Worm (Caenorhabditis elegans) whole organism, L2 larva: ENCODE measurements around the gene F47G9.6.

Source experiments
- C34F6.9 ChIP-seq: fragments of 150-350 bp; optimal IDR thresholded peaks from 2 replicates; lab custom pipeline; 2014; ENCODE audit warnings: missing biosample characterization, missing genetic modification characterization
- F13H6.1 ChIP-seq: sonication (generic microtip); optimal IDR thresholded peaks from 2 replicates; lab custom pipeline; 2016; ENCODE audit warnings: missing genetic modification characterization, missing compliant biosample characterization
- alr-1 ChIP-seq: fragments of 150-350 bp; optimal IDR thresholded peaks from 2 replicates; lab custom pipeline; 2014; ENCODE audit warnings: missing biosample characterization, missing genetic modification characterization
- aly-2 ChIP-seq: fragments of 150-350 bp; optimal IDR thresholded peaks from 2 replicates; lab custom pipeline; 2014; ENCODE audit warnings: missing biosample characterization, missing genetic modification characterization
- ama-1 ChIP-seq: fragments of 150-350 bp; optimal IDR thresholded peaks from 2 replicates; lab custom pipeline; 2018; ENCODE audit warnings: inconsistent platforms
- blmp-1 ChIP-seq: sonication (generic microtip); optimal IDR thresholded peaks from 2 replicates; lab custom pipeline; 2017; ENCODE audit warnings: missing genetic modification characterization, mild to moderate bottlenecking, missing compliant biosample characterization, antibody characterized with exemption, moderate library complexity; ENCODE audit not compliant: insufficient read depth
- ceh-16 ChIP-seq: fragments of 150-350 bp; optimal IDR thresholded peaks from 2 replicates; lab custom pipeline; 2014; ENCODE audit warnings: missing biosample characterization, missing genetic modification characterization
- ceh-82 ChIP-seq: fragments of 150-350 bp; optimal IDR thresholded peaks from 2 replicates; lab custom pipeline; 2014; ENCODE audit warnings: missing biosample characterization, missing genetic modification characterization
- crh-2 ChIP-seq: sonication (generic microtip); optimal IDR thresholded peaks from 2 replicates; lab custom pipeline; 2017; ENCODE audit warnings: missing biosample characterization, missing genetic modification characterization
- dmd-4 ChIP-seq: sonication (generic microtip); optimal IDR thresholded peaks from 2 replicates; lab custom pipeline; 2017; ENCODE audit warnings: missing biosample characterization, missing genetic modification characterization
- elt-1 ChIP-seq: fragments of 150-350 bp; optimal IDR thresholded peaks from 2 replicates; lab custom pipeline; 2014; ENCODE audit warnings: missing biosample characterization, missing genetic modification characterization
- elt-3 ChIP-seq: sonication (generic microtip); optimal IDR thresholded peaks from 2 replicates; lab custom pipeline; 2017; ENCODE audit warnings: missing biosample characterization, missing genetic modification characterization
- gmeb-1 ChIP-seq: fragments of 150-350 bp; optimal IDR thresholded peaks from 2 replicates; lab custom pipeline; 2014; ENCODE audit warnings: missing biosample characterization, missing genetic modification characterization
- lin-11 ChIP-seq: fragments of 150-350 bp; sonication (generic microtip); optimal IDR thresholded peaks from 2 replicates; lab custom pipeline; 2014; ENCODE audit warnings: missing biosample characterization, missing genetic modification characterization, inconsistent platforms, mixed read lengths
- lin-13 ChIP-seq: fragments of 150-350 bp; optimal IDR thresholded peaks from 2 replicates; lab custom pipeline; 2014; ENCODE audit warnings: missing biosample characterization, missing genetic modification reagents, missing genetic modification characterization
- lin-39 ChIP-seq: fragments of 150-350 bp; optimal IDR thresholded peaks from 2 replicates; lab custom pipeline; 2014; ENCODE audit warnings: missing biosample characterization, missing genetic modification reagents, missing genetic modification characterization
- lsy-2 ChIP-seq, 2 experiments: fragments of 150-350 bp in 1 of 2; sonication (generic microtip) in 1 of 2; optimal IDR thresholded peaks; 2 replicates each; lab custom pipeline; 2014 to 2017; ENCODE audit warnings: missing biosample characterization in 2 of 2, missing genetic modification characterization in 2 of 2
- mab-5 ChIP-seq: fragments of 150-350 bp; optimal IDR thresholded peaks from 2 replicates; lab custom pipeline; 2014; ENCODE audit warnings: missing biosample characterization, missing genetic modification characterization
- mbf-1 ChIP-seq: sonication (generic microtip); optimal IDR thresholded peaks from 2 replicates; lab custom pipeline; 2017; ENCODE audit warnings: missing biosample characterization, missing genetic modification characterization
- mdl-1 ChIP-seq, 2 experiments: fragments of 150-350 bp in 1 of 2; sonication (generic microtip) in 1 of 2; optimal IDR thresholded peaks; 2 replicates each; lab custom pipeline; 2017; ENCODE audit warnings: missing biosample characterization in 2 of 2, missing genetic modification characterization in 2 of 2
- nhr-10 ChIP-seq: sonication (generic microtip); optimal IDR thresholded peaks from 2 replicates; lab custom pipeline; 2017; ENCODE audit warnings: missing biosample characterization, missing genetic modification characterization
- nhr-12 ChIP-seq: fragments of 150-350 bp; optimal IDR thresholded peaks from 2 replicates; lab custom pipeline; 2014; ENCODE audit warnings: missing biosample characterization, missing genetic modification characterization
- nhr-129 ChIP-seq: fragments of 150-350 bp; optimal IDR thresholded peaks from 2 replicates; lab custom pipeline; 2014; ENCODE audit warnings: missing biosample characterization, missing genetic modification characterization
- nhr-21 ChIP-seq: fragments of 150-350 bp; optimal IDR thresholded peaks from 2 replicates; lab custom pipeline; 2014; ENCODE audit warnings: missing biosample characterization, missing genetic modification characterization
- nhr-23 ChIP-seq: fragments of 150-350 bp; optimal IDR thresholded peaks from 2 replicates; lab custom pipeline; 2014; ENCODE audit warnings: missing biosample characterization, missing genetic modification reagents, missing genetic modification characterization
- nhr-237 ChIP-seq: fragments of 150-350 bp; optimal IDR thresholded peaks from 2 replicates; lab custom pipeline; 2014; ENCODE audit warnings: missing biosample characterization, missing genetic modification characterization
- nhr-6 ChIP-seq: fragments of 150-350 bp; optimal IDR thresholded peaks from 2 replicates; lab custom pipeline; 2014; ENCODE audit warnings: missing biosample characterization, missing genetic modification characterization
- nhr-77 ChIP-seq: fragments of 150-350 bp; optimal IDR thresholded peaks from 2 replicates; lab custom pipeline; 2014; ENCODE audit warnings: missing biosample characterization, missing genetic modification characterization
- peb-1 ChIP-seq: fragments of 150-350 bp; optimal IDR thresholded peaks from 2 replicates; lab custom pipeline; 2014; ENCODE audit warnings: missing biosample characterization, missing genetic modification characterization
- sem-4 ChIP-seq: fragments of 150-350 bp; optimal IDR thresholded peaks from 2 replicates; lab custom pipeline; 2014; ENCODE audit warnings: missing biosample characterization, missing genetic modification reagents, missing genetic modification characterization
- skn-1 ChIP-seq: sonication (generic microtip); optimal IDR thresholded peaks from 2 replicates; lab custom pipeline; 2017; ENCODE audit warnings: missing biosample characterization, missing genetic modification characterization
- sma-3 ChIP-seq: sonication (generic microtip); optimal IDR thresholded peaks from 2 replicates; lab custom pipeline; 2016; ENCODE audit warnings: missing genetic modification reagents, missing genetic modification characterization, missing compliant biosample characterization
- snpc-4 ChIP-seq: fragments of 150-350 bp; optimal IDR thresholded peaks from 2 replicates; lab custom pipeline; 2014; ENCODE audit warnings: missing biosample characterization, missing genetic modification characterization
- unc-55 ChIP-seq: fragments of 150-350 bp; sonication (generic microtip); optimal IDR thresholded peaks from 3 replicates; lab custom pipeline; 2014; ENCODE audit warnings: missing biosample characterization, missing genetic modification reagents, missing genetic modification characterization
- unc-62 ChIP-seq: fragments of 150-350 bp; optimal IDR thresholded peaks from 2 replicates; lab custom pipeline; 2014; ENCODE audit warnings: missing biosample characterization, missing genetic modification reagents, missing genetic modification characterization
- zag-1 ChIP-seq: fragments of 150-350 bp; optimal IDR thresholded peaks from 2 replicates; lab custom pipeline; 2014; ENCODE audit warnings: missing biosample characterization, missing genetic modification characterization
- ztf-1 ChIP-seq: fragments of 200-800 bp; sonication (Bioruptor generic); conservative IDR thresholded peaks from 2 replicates; pipeline ENCODE4 v1.3.6; 2022; ENCODE audit warnings: missing genetic modification characterization, missing compliant biosample characterization
- ztf-11 ChIP-seq: sonication (generic microtip); optimal IDR thresholded peaks from 2 replicates; lab custom pipeline; 2017; ENCODE audit warnings: missing biosample characterization, missing genetic modification characterization
- ztf-4 ChIP-seq: fragments of 150-350 bp; optimal IDR thresholded peaks from 2 replicates; lab custom pipeline; 2014; ENCODE audit warnings: missing biosample characterization, missing genetic modification characterization

F47G9.6 gene

DNA sequence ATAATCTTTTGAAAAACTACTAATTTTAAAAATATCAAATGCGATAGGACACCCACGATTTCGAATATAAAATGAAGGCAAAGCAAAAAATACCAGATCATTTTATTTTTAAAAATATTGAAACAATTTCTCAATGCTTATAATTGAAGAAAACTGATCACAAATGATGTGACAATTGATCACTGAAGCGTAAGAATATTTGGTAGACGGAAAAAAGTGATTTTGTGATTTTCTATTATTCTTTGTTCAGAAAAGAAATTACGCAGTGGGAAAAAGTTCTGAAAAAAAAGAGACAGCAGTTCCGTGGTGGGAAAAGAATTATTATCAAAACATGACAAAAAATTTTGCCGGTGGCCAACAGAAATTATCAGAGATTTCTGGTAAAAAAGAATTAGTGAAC lies 30.6 kb upstream of the F47G9.6 start, which contains the start of gene T03F7.5:
T03F7.5 (minus strand) TSS at position 101 of the 400 bp plus-strand sequence.
- TF ChIP-seq lin-11 (tag; lab: Kevin White, UChicago) (no peak), nhr-12 (tag; lab: Kevin White, UChicago) (no peak), ztf-1 (no peak), sem-4 (tag; lab: Kevin White, UChicago) (no peak), F13H6.1 (tag; lab: Kevin White, UChicago) (no peak), nhr-10 (tag; lab: Kevin White, UChicago) (no peak), zag-1 (tag; lab: Kevin White, UChicago) (no peak), gmeb-1 (no peak), mab-5 (tag; lab: Kevin White, UChicago) (no peak), crh-2 (tag; lab: Kevin White, UChicago) (no peak)

DNA sequence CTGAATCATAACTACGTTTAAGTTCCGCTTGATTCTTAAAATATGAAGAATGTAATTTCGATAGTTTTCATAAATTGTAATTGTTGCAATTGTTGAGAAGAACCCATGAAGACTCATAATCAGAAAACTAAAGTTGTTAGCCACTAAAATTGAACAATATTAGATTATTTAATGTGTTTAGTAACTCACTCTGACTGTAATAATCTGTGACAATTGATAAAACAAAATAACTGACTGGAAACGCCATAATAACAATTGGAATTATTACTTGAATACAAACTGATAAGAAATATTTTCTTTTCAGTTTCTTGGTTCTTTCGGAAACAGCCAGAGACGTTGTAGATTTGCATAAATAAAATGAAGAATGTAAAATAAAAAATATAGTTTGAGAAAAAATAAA lies 29.8 kb upstream of the F47G9.6 start:
- TF ChIP-seq elt-1 (tag; lab: Kevin White, UChicago) (no peak), aly-2 (tag; lab: Kevin White, UChicago) (no peak), ztf-4 (no peak), alr-1 (tag; lab: Kevin White, UChicago) (no peak), F13H6.1 (tag; lab: Kevin White, UChicago) (no peak), mab-5 (tag; lab: Kevin White, UChicago) (no peak), lin-39 (tag; lab: Kevin White, UChicago) (no peak), C34F6.9 (no peak), gmeb-1 (no peak), ceh-16 (tag; lab: Kevin White, UChicago) (no peak), unc-62 (GFP tag; lab: Kevin White, UChicago) (no peak), lin-13 (GFP tag; lab: Kevin White, UChicago) (no peak)

DNA sequence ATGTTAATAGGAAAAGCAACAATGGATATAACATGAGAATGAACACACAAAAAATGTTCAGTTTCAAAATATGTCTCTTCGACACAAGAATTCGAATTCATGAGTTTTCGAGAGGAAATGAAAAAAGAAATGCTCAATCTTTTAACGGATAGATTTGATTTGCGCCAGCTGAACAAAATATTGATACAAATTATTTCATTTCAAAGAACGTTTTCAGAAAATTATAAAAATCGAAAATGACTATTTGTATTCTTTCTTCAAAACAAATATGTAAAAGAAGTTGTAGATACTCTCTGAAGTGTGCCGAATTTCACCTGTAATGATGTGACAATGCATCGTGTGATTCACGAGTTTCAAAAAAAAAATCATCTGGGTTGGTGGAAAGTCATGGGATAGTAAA lies 28.7 kb upstream of the F47G9.6 start, which contains the start of gene srh-47:
srh-47 (minus strand) TSS at position 101 of the 400 bp plus-strand sequence.
- TF ChIP-seq alr-1 (tag; lab: Kevin White, UChicago) = no peak
- no peak for TF ChIP-seq C34F6.9
- TF ChIP-seq lin-13 (GFP tag; lab: Kevin White, UChicago) = no peak
- no peak for TF ChIP-seq dmd-4 (tag; lab: Kevin White, UChicago)
- TF ChIP-seq nhr-21 (tag; lab: Kevin White, UChicago) = no peak
- TF ChIP-seq sma-3 (GFP tag; lab: Kevin White, UChicago) = no peak
- TF ChIP-seq sem-4 (tag; lab: Kevin White, UChicago) = no peak
- no peak for TF ChIP-seq lsy-2 (tag; optimal IDR thresholded peaks at IDR 0.05; lab: Kevin White, UChicago)
- no peak for TF ChIP-seq nhr-129 (tag; lab: Kevin White, UChicago)
- TF ChIP-seq nhr-23 (tag; lab: Kevin White, UChicago) = no peak
- no peak for TF ChIP-seq mbf-1
- no peak for TF ChIP-seq nhr-6 (tag; lab: Kevin White, UChicago)
- no peak for TF ChIP-seq mdl-1 (tag; optimal IDR thresholded peaks at IDR 0.05; lab: Kevin White, UChicago)
- TF ChIP-seq snpc-4 (tag; lab: Kevin White, UChicago) = no peak
- no peak for TF ChIP-seq F13H6.1 (tag; lab: Kevin White, UChicago)
- no peak for TF ChIP-seq ztf-11 (tag; lab: Kevin White, UChicago)
- TF ChIP-seq ceh-82 (tag; lab: Kevin White, UChicago) = no peak
- no peak for TF ChIP-seq crh-2 (tag; lab: Kevin White, UChicago)
- TF ChIP-seq skn-1 (tag; lab: Kevin White, UChicago) = no peak

DNA sequence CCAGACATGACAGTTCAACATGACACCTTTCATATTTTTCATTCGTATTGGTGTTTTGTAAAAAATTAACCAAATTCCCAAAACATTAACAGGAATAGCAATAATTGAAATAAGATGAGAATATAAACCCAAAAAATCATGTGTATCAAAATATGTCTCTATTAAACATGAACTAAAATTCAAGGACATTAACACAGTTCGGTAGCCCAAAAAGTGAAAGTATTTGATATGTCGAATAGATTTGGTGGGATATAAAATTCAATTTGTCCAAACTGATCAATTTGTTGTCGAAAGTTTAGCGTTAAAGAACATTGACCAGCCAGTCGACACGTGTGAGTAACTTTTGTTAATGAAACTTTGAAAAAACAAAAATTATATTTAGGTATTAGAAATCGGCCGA lies 26.5 kb upstream of the F47G9.6 start, which contains the start of gene srh-46:
srh-46 (minus strand) TSS at position 189 of the 400 bp plus-strand sequence.
- TF ChIP-seq blmp-1 (tag; lab: Kevin White, UChicago) = peak; percentile 67
- TF ChIP-seq ztf-1 = no peak
- TF ChIP-seq, all 48 proteins: peak for 1

- TF ChIP-seq nhr-77 (tag; lab: Kevin White, UChicago) (no peak), lin-13 (GFP tag; lab: Kevin White, UChicago) (no peak), skn-1 (tag; lab: Kevin White, UChicago) (no peak), unc-55 (GFP tag; lab: Kevin White, UChicago) (no peak), crh-2 (tag; lab: Kevin White, UChicago) (no peak), elt-3 (tag; lab: Kevin White, UChicago) (no peak), ama-1 (lab: Kevin White, UChicago) (no peak), ceh-16 (tag; lab: Kevin White, UChicago) (no peak), mab-5 (tag; lab: Kevin White, UChicago) (no peak), ceh-82 (tag; lab: Kevin White, UChicago) (no peak), nhr-237 (tag; lab: Kevin White, UChicago) (no peak), ztf-4 (no peak), F13H6.1 (tag; lab: Kevin White, UChicago) (no peak), nhr-6 (tag; lab: Kevin White, UChicago) (no peak), nhr-23 (tag; lab: Kevin White, UChicago) (no peak), mbf-1 (no peak), gmeb-1 (no peak), unc-62 (GFP tag; lab: Kevin White, UChicago) (no peak), peb-1 (tag; lab: Kevin White, UChicago) (no peak)
Observed at ce11 chrV:11304200-11304599, 25.0 kb upstream of the F47G9.6 start.
